Worm (Caenorhabditis elegans) whole organism, L4 larva: ENCODE data around the gene C47E12.12.

Experiments
- Y105C5A.15 ChIP-seq: fragments of 200-800 bp; sonication (Bioruptor generic); IDR thresholded peaks from 2 replicates; pipeline ENCODE4 v1.3.6; 2022; ENCODE audit warnings: missing genetic modification characterization, missing compliant biosample characterization
- Y48G9A.11 ChIP-seq: fragments of 200-800 bp; sonication (Bioruptor generic); IDR thresholded peaks from 2 replicates; pipeline ENCODE4 v1.3.6; 2022; ENCODE audit warnings: missing genetic modification reagents, missing genetic modification characterization, missing compliant biosample characterization
- Y5F2A.4 ChIP-seq: fragments of 200-800 bp; sonication (Bioruptor generic); optimal IDR thresholded peaks from 2 replicates; lab custom pipeline; 2018; ENCODE audit warnings: mild to moderate bottlenecking, missing genetic modification characterization, missing compliant biosample characterization
- Y75B8A.6 ChIP-seq: fragments of 200-800 bp; sonication (Bioruptor generic); IDR thresholded peaks from 2 replicates; pipeline ENCODE4 v1.3.6; 2022; ENCODE audit warnings: missing genetic modification reagents, missing genetic modification characterization, missing compliant biosample characterization
- ZK337.2 ChIP-seq: fragments of 200-800 bp; sonication (Bioruptor generic); IDR thresholded peaks from 2 replicates; pipeline ENCODE4 v1.3.6; 2022; ENCODE audit warnings: missing genetic modification reagents, missing genetic modification characterization, missing compliant biosample characterization
- ZK546.5 ChIP-seq, 2 experiments: sonication (generic microtip); optimal IDR thresholded peaks; 2 replicates each; lab custom pipeline; 2017; ENCODE audit warnings: missing biosample characterization in 2 of 2, missing genetic modification characterization in 2 of 2
- aha-1 ChIP-seq: fragments of 150-350 bp; peaks from one replicate; lab custom pipeline; 2014; ENCODE audit warnings: missing biosample characterization, missing genetic modification characterization
- aly-2 ChIP-seq: sonication (generic microtip); optimal IDR thresholded peaks from 2 replicates; lab custom pipeline; 2018; ENCODE audit warnings: missing biosample characterization, missing genetic modification characterization
- arid-1 ChIP-seq: fragments of 200-800 bp; sonication (Bioruptor generic); conservative IDR thresholded peaks from 2 replicates; pipeline ENCODE4 v1.3.6; 2022; ENCODE audit warnings: missing genetic modification reagents, missing genetic modification characterization, missing compliant biosample characterization
- ceh-20 ChIP-seq: fragments of 200-800 bp; sonication (Bioruptor generic); IDR thresholded peaks from 2 replicates; pipeline ENCODE4 v1.3.6; 2022; ENCODE audit warnings: missing genetic modification reagents, missing genetic modification characterization, missing compliant biosample characterization
- cey-2 ChIP-seq: sonication (generic microtip); optimal IDR thresholded peaks from 3 replicates; lab custom pipeline; 2017; ENCODE audit warnings: missing genetic modification characterization, mild to moderate bottlenecking, missing compliant biosample characterization, antibody characterized with exemption, borderline replicate concordance; ENCODE audit not compliant: insufficient read depth
- daf-12 ChIP-seq: fragments of 150-350 bp; optimal IDR thresholded peaks from 2 replicates; lab custom pipeline; 2014; ENCODE audit warnings: missing biosample characterization, missing genetic modification reagents, missing genetic modification characterization
- daf-8 ChIP-seq: fragments of 200-800 bp; sonication (Bioruptor generic); IDR thresholded peaks from 2 replicates; pipeline ENCODE4 v1.3.6; 2022; ENCODE audit warnings: missing genetic modification characterization, missing compliant biosample characterization
- dmd-6 ChIP-seq: fragments of 200-800 bp; sonication (Bioruptor generic); IDR thresholded peaks from 2 replicates; pipeline ENCODE4 v1.3.6; 2022; ENCODE audit warnings: missing genetic modification reagents, missing genetic modification characterization, missing compliant biosample characterization
- dmd-8 ChIP-seq: fragments of 200-800 bp; sonication (Bioruptor generic); IDR thresholded peaks from 2 replicates; pipeline ENCODE4 v1.3.6; 2022; ENCODE audit warnings: missing genetic modification characterization, missing compliant biosample characterization
- dpl-1 ChIP-seq: fragments of 150-350 bp; optimal IDR thresholded peaks from 2 replicates; lab custom pipeline; 2014; ENCODE audit warnings: missing biosample characterization, missing genetic modification reagents, missing genetic modification characterization
- dve-1 ChIP-seq: sonication (generic microtip); optimal IDR thresholded peaks from 2 replicates; lab custom pipeline; 2017; ENCODE audit warnings: antibody characterized with exemption, mild to moderate bottlenecking, missing genetic modification characterization, missing compliant biosample characterization; ENCODE audit not compliant: insufficient read depth
- fkh-10 ChIP-seq: fragments of 150-350 bp; optimal IDR thresholded peaks from 2 replicates; lab custom pipeline; 2014; ENCODE audit warnings: missing biosample characterization, missing genetic modification reagents, missing genetic modification characterization
- fos-1 ChIP-seq: fragments of 150-350 bp; optimal IDR thresholded peaks from 2 replicates; lab custom pipeline; 2014; ENCODE audit warnings: missing biosample characterization, missing genetic modification characterization
- hif-1 ChIP-seq, 2 experiments: sonication (generic microtip); optimal IDR thresholded peaks; 2 replicates each; lab custom pipeline; 2016 to 2017; ENCODE audit warnings: missing compliant biosample characterization in 2 of 2, missing genetic modification characterization in 2 of 2, missing genetic modification reagents in 2 of 2, missing genotype in 2 of 2, mild to moderate bottlenecking in 1 of 2
- hlh-11 ChIP-seq: fragments of 200-800 bp; sonication (Bioruptor generic); optimal IDR thresholded peaks from 2 replicates; lab custom pipeline; 2018; ENCODE audit warnings: mild to moderate bottlenecking, missing genetic modification characterization, missing compliant biosample characterization
- lin-1 ChIP-seq: fragments of 200-800 bp; sonication (Bioruptor generic); IDR thresholded peaks from 2 replicates; pipeline ENCODE4 v1.3.6; 2022; ENCODE audit warnings: missing genetic modification reagents, missing genetic modification characterization, missing compliant biosample characterization
- lin-13 ChIP-seq: fragments of 150-350 bp; optimal IDR thresholded peaks from 2 replicates; lab custom pipeline; 2014; ENCODE audit warnings: missing biosample characterization, missing genetic modification reagents, missing genetic modification characterization
- lir-3 ChIP-seq: sonication (generic microtip); optimal IDR thresholded peaks from 2 replicates; lab custom pipeline; 2016; ENCODE audit warnings: mild to moderate bottlenecking, missing genetic modification characterization, missing compliant biosample characterization
- lsy-2 ChIP-seq, 2 experiments: fragments of 150-350 bp in 1 of 2; sonication (generic microtip) in 1 of 2; optimal IDR thresholded peaks; 2 replicates each; lab custom pipeline; 2014 to 2017; ENCODE audit warnings: missing biosample characterization in 2 of 2, missing genetic modification characterization in 2 of 2
- madf-9 ChIP-seq: fragments of 200-800 bp; sonication (Bioruptor generic); conservative IDR thresholded peaks from 2 replicates; pipeline ENCODE4 v1.3.6; 2022; ENCODE audit warnings: missing genetic modification reagents, missing genetic modification characterization, missing compliant biosample characterization
- mdt-29 ChIP-seq: fragments of 200-800 bp; sonication (Bioruptor generic); IDR thresholded peaks from 2 replicates; pipeline ENCODE4 v1.3.6; 2022; ENCODE audit warnings: missing genetic modification reagents, missing genetic modification characterization, missing compliant biosample characterization
- mep-1 ChIP-seq: fragments of 150-350 bp; sonication (generic microtip); optimal IDR thresholded peaks from 3 replicates; lab custom pipeline; 2014; ENCODE audit warnings: missing biosample characterization, missing genetic modification characterization
- mes-2 ChIP-seq: sonication (generic microtip); optimal IDR thresholded peaks from 2 replicates; lab custom pipeline; 2016; ENCODE audit warnings: missing genotype, mild to moderate bottlenecking, missing genetic modification characterization, missing compliant biosample characterization; ENCODE audit not compliant: poor library complexity, severe bottlenecking
- nhr-102 ChIP-seq: sonication (generic microtip); optimal IDR thresholded peaks from 2 replicates; lab custom pipeline; 2016; ENCODE audit warnings: mild to moderate bottlenecking, missing genetic modification characterization, moderate library complexity, missing compliant biosample characterization
- nhr-11 ChIP-seq: fragments of 150-350 bp; optimal IDR thresholded peaks from 2 replicates; lab custom pipeline; 2014; ENCODE audit warnings: missing biosample characterization, missing genetic modification characterization
- nhr-28 ChIP-seq: fragments of 150-350 bp; optimal IDR thresholded peaks from 2 replicates; lab custom pipeline; 2014; ENCODE audit warnings: missing biosample characterization, missing genetic modification characterization
- pha-4 ChIP-seq, 2 experiments: fragments of 150-350 bp in 1 of 2; fragments of 200-800 bp in 1 of 2; sonication (Bioruptor generic) in 1 of 2; IDR thresholded peaks in 1 of 2; optimal IDR thresholded peaks in 1 of 2; 2 replicates each; pipeline versions ENCODE4 v1.3.6 to Lab custom; 2014 to 2022; ENCODE audit warnings: missing genetic modification characterization in 2 of 2, missing genetic modification reagents in 2 of 2, missing biosample characterization in 1 of 2, missing compliant biosample characterization in 1 of 2
- rbr-2 ChIP-seq: sonication (generic microtip); optimal IDR thresholded peaks from 2 replicates; lab custom pipeline; 2016; ENCODE audit warnings: missing genotype, missing genetic modification characterization, missing compliant biosample characterization
- saeg-2 ChIP-seq: fragments of 200-800 bp; sonication (Bioruptor generic); IDR thresholded peaks from 2 replicates; pipeline ENCODE4 v1.3.6; 2022; ENCODE audit warnings: missing genetic modification reagents, missing genetic modification characterization, missing compliant biosample characterization
- snpc-1.2 ChIP-seq: fragments of 200-800 bp; sonication (Bioruptor generic); IDR thresholded peaks from 2 replicates; pipeline ENCODE4 v1.3.6; 2022; ENCODE audit warnings: missing genetic modification reagents, missing genetic modification characterization, missing compliant biosample characterization
- unc-130 ChIP-seq: sonication (generic microtip); optimal IDR thresholded peaks from 2 replicates; lab custom pipeline; 2016; ENCODE audit warnings: missing genetic modification reagents, missing genetic modification characterization, missing compliant biosample characterization
- unc-39 ChIP-seq: sonication (generic microtip); optimal IDR thresholded peaks from 2 replicates; lab custom pipeline; 2017; ENCODE audit warnings: missing biosample characterization, missing genetic modification characterization
- zfp-2 ChIP-seq: sonication (generic microtip); optimal IDR thresholded peaks from 2 replicates; lab custom pipeline; 2016; ENCODE audit warnings: mild to moderate bottlenecking, missing genetic modification characterization, missing compliant biosample characterization
- zip-2 ChIP-seq: fragments of 150-350 bp; optimal IDR thresholded peaks from 2 replicates; lab custom pipeline; 2014; ENCODE audit warnings: missing biosample characterization, missing genetic modification characterization
- ztf-11 ChIP-seq: fragments of 150-350 bp; optimal IDR thresholded peaks from 2 replicates; lab custom pipeline; 2014; ENCODE audit warnings: missing biosample characterization, missing genetic modification characterization

C47E12.12 gene

DNA sequence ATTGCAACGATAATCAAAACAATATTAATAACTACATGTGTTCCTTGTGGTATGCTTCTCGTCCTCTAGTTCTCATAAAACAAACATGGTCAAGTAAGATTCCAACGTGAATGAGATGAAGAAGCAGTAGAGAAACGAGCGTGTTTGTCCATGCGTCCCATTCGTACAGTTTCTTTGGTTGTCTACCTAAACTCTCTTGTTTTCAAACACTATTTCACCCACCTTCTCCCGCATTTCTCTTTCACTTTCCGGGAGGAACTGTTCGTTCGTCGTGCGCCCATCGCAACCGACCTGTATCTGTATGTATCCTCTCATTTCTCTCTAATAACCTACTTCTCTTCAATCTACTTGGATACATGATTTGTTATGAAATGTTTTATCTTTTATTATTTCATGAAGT, 35.2 kb upstream of the C47E12.12 start (continued):
- TF ChIP-seq mdt-29 (no peak), daf-8 (GFP tag; lab: Robert Waterston, UW) (no peak), nhr-28 (tag; lab: Kevin White, UChicago) (peak; percentile 74)

ce11 chrIV:10006792-10007191, 34.3 kb upstream of the C47E12.12 start, which contains the start of gene C47E12.13:
C47E12.13 (minus strand) TSS chrIV:10006892.
- no peak for TF ChIP-seq lsy-2 (tag; optimal IDR thresholded peaks at IDR 0.05; lab: Kevin White, UChicago)
- TF ChIP-seq dmd-8 = no peak

ce11 chrIV:10003372-10003771, 30.8 kb upstream of the C47E12.12 start, which contains the start of the genes C47E12.2 and sars-1:
C47E12.2 (minus strand) TSS chrIV:10003502.
sars-1 (plus strand) TSS chrIV:10003726.
- peak; percentile 44 for TF ChIP-seq mes-2 (tag; lab: Kevin White, UChicago)
- TF ChIP-seq ztf-11 (tag; lab: Kevin White, UChicago) = no peak
- TF ChIP-seq lsy-2 (tag; optimal IDR thresholded peaks at IDR 0.05; lab: Kevin White, UChicago) = peak in 1 of 2 experiments; percentile 90
- TF ChIP-seq zip-2 (tag; lab: Kevin White, UChicago) = peak; percentile 86

ce11 chrIV:10001748-10002147, 29.2 kb upstream of the C47E12.12 start, which contains the start of gene C47E12.3:
C47E12.3 (minus strand) TSS chrIV:10001848.
- TF ChIP-seq madf-9 (GFP tag; lab: Robert Waterston, UW) (no peak), hlh-11 (tag; lab: Kevin White, UChicago) (no peak), fos-1 (tag; lab: Kevin White, UChicago) (no peak), dmd-6 (GFP tag; lab: Robert Waterston, UW) (no peak), cey-2 (tag; lab: Kevin White, UChicago) (no peak), ZK337.2 (GFP tag; lab: Robert Waterston, UW) (no peak), saeg-2 (GFP tag; lab: Robert Waterston, UW) (no peak), ceh-20 (GFP tag; lab: Robert Waterston, UW) (no peak), Y75B8A.6 (GFP tag; lab: Robert Waterston, UW) (no peak), lir-3 (no peak), nhr-102 (tag; lab: Kevin White, UChicago) (no peak), rbr-2 (tag; lab: Kevin White, UChicago) (no peak)

- peak; percentile 5 for TF ChIP-seq dpl-1 (GFP tag; lab: Kevin White, UChicago)
- TF ChIP-seq ZK546.5 (tag; optimal IDR thresholded peaks at IDR 0.05; lab: Kevin White, UChicago) = no peak
- TF ChIP-seq snpc-1.2 (GFP tag; lab: Robert Waterston, UW) = 0 out of 2 replicates have a peak, but pooled peaks have one; percentile 37
- no peak for TF ChIP-seq aha-1 (tag; lab: Kevin White, UChicago)
- peak; percentile 67 for TF ChIP-seq nhr-28 (tag; lab: Kevin White, UChicago)
- no peak for TF ChIP-seq lin-1 (GFP tag; lab: Robert Waterston, UW)
- no peak for TF ChIP-seq fos-1 (tag; lab: Kevin White, UChicago)
- TF ChIP-seq aly-2 = no peak
- no peak for TF ChIP-seq lin-13 (GFP tag; lab: Kevin White, UChicago)
- peak; percentile 9 for TF ChIP-seq mep-1 (tag; lab: Kevin White, UChicago)
- TF ChIP-seq Y105C5A.15 = no peak
- peak; percentile 9 for TF ChIP-seq unc-130 (GFP tag; lab: Kevin White, UChicago)
- 0 out of 2 replicates have a peak, but pooled peaks have one; percentile 12 for TF ChIP-seq mdt-29
- TF ChIP-seq fkh-10 (GFP tag; lab: Kevin White, UChicago) = no peak
- no peak for TF ChIP-seq pha-4 (GFP tag; IDR thresholded peaks at IDR 0.05; lab: Robert Waterston, UW)
- TF ChIP-seq pha-4 (tag; optimal IDR thresholded peaks at IDR 0.05; lab: Kevin White, UChicago) = peak; percentile 48
- TF ChIP-seq unc-39 (tag; lab: Kevin White, UChicago) = no peak
- 0 out of 2 replicates have a peak, but pooled peaks have one; percentile 4 for TF ChIP-seq arid-1
- TF ChIP-seq Y5F2A.4 = no peak
- TF ChIP-seq Y48G9A.11 (GFP tag; lab: Robert Waterston, UW) = 0 out of 2 replicates have a peak, but pooled peaks have one; percentile 20
- peak; percentile 30 for TF ChIP-seq nhr-11 (tag; lab: Kevin White, UChicago)
- peak; percentile 74 for TF ChIP-seq dve-1
- TF ChIP-seq zfp-2 (tag; lab: Kevin White, UChicago) = no peak
- peak in 1 of 2 experiments; percentile 13 for TF ChIP-seq hif-1 (tag; optimal IDR thresholded peaks at IDR 0.05; lab: Kevin White, UChicago)
- no peak for TF ChIP-seq daf-12 (tag; lab: Kevin White, UChicago)
Measured at ce11 chrIV:9998487-9999218, 26.1 kb upstream of the C47E12.12 start, which contains the start of gene pyp-1. pyp-1 (minus strand) TSS chrIV:9998925.
